Worm (Caenorhabditis elegans): ENCODE results near the gene col-9.

The col-9 gene

ce11 chrX:13605854-13606253 lies 16.0 kb downstream of the col-9 start:
- TF ChIP-seq snpc-4 (tag; optimal IDR thresholded peaks at IDR 0.05) (peak; percentile 73), sptf-1 (tag; optimal IDR thresholded peaks at IDR 0.05) (no peak), nhr-19 (GFP tag; conservative IDR thresholded peaks at IDR 0.05) (no peak), blmp-1 (tag; optimal IDR thresholded peaks at IDR 0.05) (no peak), rnt-1 (tag; optimal IDR thresholded peaks at IDR 0.05) (peak; percentile 6), jun-1 (tag; optimal IDR thresholded peaks at IDR 0.05) (no peak), efl-1 (optimal IDR thresholded peaks at IDR 0.05) (no peak), efl-1 (GFP tag; optimal IDR thresholded peaks at IDR 0.05 in 1 of 2) (peak in 1 of 2 experiments; percentile 21)

ce11 chrX:13610040-13610439 lies 20.2 kb downstream of the col-9 start:
- no peak for TF ChIP-seq pax-3 (tag; optimal IDR thresholded peaks at IDR 0.05)
- no peak for TF ChIP-seq skn-1 (tag; optimal IDR thresholded peaks at IDR 0.05)
- TF ChIP-seq hpl-2 (GFP tag; optimal IDR thresholded peaks at IDR 0.05): no peak
- TF ChIP-seq mep-1 (tag; optimal IDR thresholded peaks at IDR 0.05): no peak
- peak; percentile 53 for TF ChIP-seq fkh-10 (GFP tag; optimal IDR thresholded peaks at IDR 0.05)
- no peak for TF ChIP-seq efl-1 (optimal IDR thresholded peaks at IDR 0.05)
- no peak for TF ChIP-seq efl-1 (GFP tag; optimal IDR thresholded peaks at IDR 0.05 in 1 of 2)
- TF ChIP-seq pag-3 (tag; optimal IDR thresholded peaks at IDR 0.05; ENCODE audit: borderline replicate concordance, insufficient read depth): no peak
- peak; percentile 11 for TF ChIP-seq lin-14 (GFP tag; optimal IDR thresholded peaks at IDR 0.05)

ce11 chrX:13615181-13615580 lies 25.3 kb downstream of the col-9 start:
- TF ChIP-seq ztf-11 (tag; optimal IDR thresholded peaks at IDR 0.05) (no peak), lin-14 (GFP tag; optimal IDR thresholded peaks at IDR 0.05) (peak; percentile 27), dsc-1 (tag; optimal IDR thresholded peaks at IDR 0.05) (peak; percentile 4), Y116A8C.19 (tag; optimal IDR thresholded peaks at IDR 0.05; ENCODE audit: borderline replicate concordance) (no peak), ceh-63 (GFP tag; optimal IDR thresholded peaks at IDR 0.05) (peak; percentile 76)

ce11 chrX:13618574-13618973 lies 28.7 kb downstream of the col-9 start, which contains the start of gene nlp-53:
Gene nlp-53 (plus strand): TSS chrX:13618874.
- TF ChIP-seq nhr-85 (tag) (peak; percentile 36), Y116A8C.19 (tag; optimal IDR thresholded peaks at IDR 0.05; ENCODE audit: borderline replicate concordance) (no peak)

ce11 chrX:13621628-13622027 lies 31.8 kb downstream of the col-9 start, which contains the start of gene Y12A6A.1:
Gene Y12A6A.1 (minus strand): TSS chrX:13621728.
- no peak for TF ChIP-seq lin-15B (tag; optimal IDR thresholded peaks at IDR 0.05)
- TF ChIP-seq lin-14 (GFP tag; optimal IDR thresholded peaks at IDR 0.05): no peak
- no peak for TF ChIP-seq jun-1 (tag; optimal IDR thresholded peaks at IDR 0.05)
- no peak for TF ChIP-seq efl-1 (optimal IDR thresholded peaks at IDR 0.05)
- peak in 1 of 2 experiments; percentile 19 for TF ChIP-seq efl-1 (GFP tag; optimal IDR thresholded peaks at IDR 0.05 in 1 of 2)
- no peak for TF ChIP-seq sox-4 (tag; optimal IDR thresholded peaks at IDR 0.05)
- no peak for TF ChIP-seq ets-5 (GFP tag; IDR thresholded peaks at IDR 0.05)

- no peak for TF ChIP-seq elt-3 (tag; optimal IDR thresholded peaks at IDR 0.05)
- no peak for TF ChIP-seq blmp-1 (tag; optimal IDR thresholded peaks at IDR 0.05)
- peak; percentile 74 for TF ChIP-seq lin-14 (GFP tag; optimal IDR thresholded peaks at IDR 0.05)
- TF ChIP-seq nhr-19 (GFP tag; conservative IDR thresholded peaks at IDR 0.05): no peak
- TF ChIP-seq aly-2 (tag; optimal IDR thresholded peaks at IDR 0.05): no peak
- TF ChIP-seq vab-15 (tag; optimal IDR thresholded peaks at IDR 0.05): no peak
- TF ChIP-seq nhr-76 (tag; optimal IDR thresholded peaks at IDR 0.05): no peak
- peak; percentile 78 for TF ChIP-seq fkh-10 (GFP tag; optimal IDR thresholded peaks at IDR 0.05)
- no peak for TF ChIP-seq ama-1 (optimal IDR thresholded peaks at IDR 0.05)
- TF ChIP-seq ztf-11 (tag; optimal IDR thresholded peaks at IDR 0.05): no peak
- TF ChIP-seq ceh-63 (GFP tag; optimal IDR thresholded peaks at IDR 0.05): no peak
- TF ChIP-seq lsy-2 (tag; optimal IDR thresholded peaks at IDR 0.05): no peak
- TF ChIP-seq unc-62 (GFP tag; optimal IDR thresholded peaks at IDR 0.05): no peak
- no peak for TF ChIP-seq unc-30 (tag; optimal IDR thresholded peaks at IDR 0.05)
- TF ChIP-seq snpc-4 (tag; optimal IDR thresholded peaks at IDR 0.05): no peak
These were observed 41.4 kb downstream of the col-9 start, which contains the start of gene nlg-1 for ce11 chrX:13631122-13631672. Gene nlg-1 (minus strand): TSS chrX:13631172.

Data from whole organism, L1 larva.